Fruit fly (Drosophila melanogaster): ENCODE data around the gene CG34112.

Gene CG34112

DNA sequence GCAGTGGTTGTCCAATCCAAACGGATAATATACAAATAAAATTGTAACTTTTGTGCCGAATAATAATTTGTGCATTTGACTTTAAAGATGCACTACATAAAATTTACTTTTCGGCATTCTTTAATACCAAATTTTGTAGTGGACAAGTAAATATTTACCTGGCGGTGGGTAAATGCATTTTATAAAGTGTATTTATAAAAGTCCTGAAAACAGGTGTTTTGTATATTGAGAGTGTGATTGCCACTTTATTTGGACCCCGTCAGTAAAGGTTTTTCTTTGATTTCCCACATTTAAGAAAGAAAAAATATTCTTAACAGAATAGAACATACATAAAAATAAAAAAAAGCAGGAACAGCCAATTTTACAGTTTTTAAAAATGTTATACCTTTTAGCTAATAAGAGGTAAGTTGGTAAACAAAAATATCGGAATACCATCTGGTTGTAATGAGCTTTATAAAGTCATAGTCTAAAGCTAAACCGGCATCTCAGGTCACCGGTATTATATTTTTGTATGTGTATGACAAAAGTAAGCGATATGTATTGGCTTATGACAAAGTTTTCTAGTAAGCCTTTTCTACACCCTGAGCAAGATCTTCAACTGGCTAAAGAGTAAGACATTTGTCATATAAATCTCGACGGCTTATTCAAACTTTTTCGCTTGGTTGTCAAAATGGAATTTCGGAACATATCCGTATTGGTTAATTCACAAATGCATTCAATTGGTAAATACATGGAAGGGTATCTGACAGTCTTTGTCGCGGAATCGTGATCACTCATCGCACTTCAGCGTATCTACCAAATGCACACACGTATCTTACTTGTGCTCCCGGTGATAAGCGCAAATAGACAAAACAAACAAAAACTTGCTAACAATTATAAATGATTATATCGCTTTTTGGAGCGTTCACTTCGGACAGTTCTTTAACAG is 859 bp upstream of the CG34112 start:
- TF ChIP-seq kay (GFP tag; ENCODE audit: borderline replicate concordance) = peak; percentile 98
- TF ChIP-seq Hr96 (GFP tag; optimal IDR thresholded peaks at IDR 0.05) = peak; percentile 82
- peak; percentile 93 for TF ChIP-seq CG33017 (tag; optimal IDR thresholded peaks at IDR 0.05)
- peak; percentile 35 for TF ChIP-seq Crg-1 (GFP tag; optimal IDR thresholded peaks at IDR 0.05)
- peak; percentile 82 for TF ChIP-seq CG7045 (GFP tag; optimal IDR thresholded peaks at IDR 0.05)
- no peak for TF ChIP-seq cnc (optimal IDR thresholded peaks at IDR 0.05)
- TF ChIP-seq Clk (GFP tag; optimal IDR thresholded peaks at IDR 0.05) = peak; percentile 65
- TF ChIP-seq CG7101 (tag; optimal IDR thresholded peaks at IDR 0.05) = peak; percentile 90
- peak; percentile 94 for TF ChIP-seq bab1 (GFP tag; optimal IDR thresholded peaks at IDR 0.05)
- peak; percentile 77 for TF ChIP-seq Mnt (GFP tag; optimal IDR thresholded peaks at IDR 0.05)
- TF ChIP-seq CG12768 (GFP tag; optimal IDR thresholded peaks at IDR 0.05) = peak; percentile 90
- peak; percentile 49 for TF ChIP-seq ovo (GFP tag; optimal IDR thresholded peaks at IDR 0.05)
- TF ChIP-seq CG14711 (tag; optimal IDR thresholded peaks at IDR 0.05) = peak; percentile 84
- peak; percentile 53 for TF ChIP-seq tj (GFP tag; optimal IDR thresholded peaks at IDR 0.05)
- TF ChIP-seq CG1620 (GFP tag; optimal IDR thresholded peaks at IDR 0.05) = peak; percentile 20
- no peak for TF ChIP-seq CG5204 (GFP tag; optimal IDR thresholded peaks at IDR 0.05)
- TF ChIP-seq cic (GFP tag; optimal IDR thresholded peaks at IDR 0.05) = peak; percentile 78
- TF ChIP-seq toe (GFP tag; optimal IDR thresholded peaks at IDR 0.05) = peak; percentile 58
- peak; percentile 66 for TF ChIP-seq pad (GFP tag; optimal IDR thresholded peaks at IDR 0.05)
- TF ChIP-seq CG11617 (GFP tag; optimal IDR thresholded peaks at IDR 0.05) = peak; percentile 83

DNA sequence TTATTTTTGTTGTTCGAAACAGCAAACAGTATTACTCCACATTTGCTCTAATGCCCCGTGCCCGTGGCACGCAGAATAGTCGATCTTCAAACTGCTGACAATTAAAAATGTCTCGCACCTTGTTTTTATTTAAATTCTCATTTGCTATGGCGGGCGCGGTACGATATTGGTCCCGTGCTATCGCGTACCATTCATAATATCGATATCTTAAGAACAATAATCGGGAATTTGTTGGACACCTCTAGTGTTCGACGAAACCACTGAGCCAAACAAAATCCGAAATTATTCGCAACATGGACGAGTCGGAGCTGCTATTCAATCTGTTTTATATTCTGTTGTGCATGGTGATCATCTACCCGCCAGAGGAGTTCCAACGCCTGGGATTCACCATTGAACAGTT is 3.9 kb downstream of the CG34112 start, which contains the start of gene CG14646:
Gene CG14646 (plus strand): TSS at position 234 of the 400 bp plus-strand sequence.
- TF ChIP-seq Mnt (GFP tag; optimal IDR thresholded peaks at IDR 0.05) (no peak), CG1620 (GFP tag; optimal IDR thresholded peaks at IDR 0.05) (no peak), CG7101 (tag; optimal IDR thresholded peaks at IDR 0.05) (no peak), CG33017 (tag; optimal IDR thresholded peaks at IDR 0.05) (no peak), bab1 (GFP tag; optimal IDR thresholded peaks at IDR 0.05) (peak; percentile 41), CG11617 (GFP tag; optimal IDR thresholded peaks at IDR 0.05) (no peak), tj (GFP tag; optimal IDR thresholded peaks at IDR 0.05) (peak; percentile 19), cic (GFP tag; optimal IDR thresholded peaks at IDR 0.05) (no peak), CG14711 (tag; optimal IDR thresholded peaks at IDR 0.05) (no peak), CG7045 (GFP tag; optimal IDR thresholded peaks at IDR 0.05) (no peak)

DNA sequence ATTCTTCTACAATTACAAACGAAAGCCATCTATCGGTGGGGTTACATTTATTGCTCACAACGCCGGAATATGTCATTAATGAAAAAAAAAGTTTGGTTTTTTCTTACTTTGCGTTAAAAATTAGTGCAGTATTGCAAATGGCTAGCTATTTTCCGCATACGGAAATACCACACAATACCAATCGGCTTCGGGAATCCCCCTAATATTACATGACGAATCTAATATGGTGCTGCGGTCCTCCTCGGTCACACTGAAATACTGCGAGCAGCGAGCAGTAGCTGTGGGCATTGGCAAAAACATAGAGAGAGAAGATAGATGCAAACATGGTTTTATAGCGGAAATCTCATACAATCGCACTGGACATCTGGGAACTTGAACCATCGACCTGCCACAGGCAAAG is 6.6 kb downstream of the CG34112 start, which contains the start of gene tub:
Gene tub (plus strand): TSS at position 253 of the 400 bp plus-strand sequence.
- TF ChIP-seq cic (GFP tag; optimal IDR thresholded peaks at IDR 0.05) (peak; percentile 27), toe (GFP tag; optimal IDR thresholded peaks at IDR 0.05) (no peak), tj (GFP tag; optimal IDR thresholded peaks at IDR 0.05) (peak; percentile 41), kay (GFP tag; ENCODE audit: borderline replicate concordance) (no peak), Clk (GFP tag; optimal IDR thresholded peaks at IDR 0.05) (no peak), CG7045 (GFP tag; optimal IDR thresholded peaks at IDR 0.05) (peak; percentile 39), CG12768 (GFP tag; optimal IDR thresholded peaks at IDR 0.05) (peak; percentile 23), ovo (GFP tag; optimal IDR thresholded peaks at IDR 0.05) (peak; percentile 19), CG7101 (tag; optimal IDR thresholded peaks at IDR 0.05) (peak; percentile 12), cnc (optimal IDR thresholded peaks at IDR 0.05) (no peak), bab1 (GFP tag; optimal IDR thresholded peaks at IDR 0.05) (peak; percentile 37), CG1620 (GFP tag; optimal IDR thresholded peaks at IDR 0.05) (peak; percentile 24), Mnt (GFP tag; optimal IDR thresholded peaks at IDR 0.05) (peak; percentile 62), CG5204 (GFP tag; optimal IDR thresholded peaks at IDR 0.05) (no peak), Crg-1 (GFP tag; optimal IDR thresholded peaks at IDR 0.05) (no peak), pad (GFP tag; optimal IDR thresholded peaks at IDR 0.05) (peak; percentile 39), Hr96 (GFP tag; optimal IDR thresholded peaks at IDR 0.05) (no peak), CG11617 (GFP tag; optimal IDR thresholded peaks at IDR 0.05) (peak; percentile 21), CG33017 (tag; optimal IDR thresholded peaks at IDR 0.05) (no peak), CG14711 (tag; optimal IDR thresholded peaks at IDR 0.05) (peak; percentile 8)

DNA sequence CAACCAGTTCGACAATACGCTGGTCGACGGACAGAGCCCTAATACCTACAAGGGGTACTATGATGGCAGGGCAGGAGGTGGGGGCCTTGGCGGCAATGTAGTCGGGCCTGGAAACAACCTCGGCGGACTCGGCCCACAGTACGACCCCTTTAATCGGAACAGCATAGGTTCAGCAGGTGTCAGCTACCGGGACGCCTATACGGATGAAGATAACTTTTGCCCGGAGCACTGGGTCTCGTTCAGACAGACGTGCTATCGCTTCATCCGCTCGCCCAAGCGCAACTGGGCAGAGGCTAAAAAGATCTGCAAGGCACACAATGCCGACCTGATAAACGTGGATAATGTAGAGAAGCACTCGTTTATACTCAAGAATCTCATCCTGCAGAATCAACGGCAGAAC is 11.9 kb downstream of the CG34112 start:
- TF ChIP-seq bab1 (GFP tag; optimal IDR thresholded peaks at IDR 0.05) = no peak
- no peak for TF ChIP-seq CG12768 (GFP tag; optimal IDR thresholded peaks at IDR 0.05)
- TF ChIP-seq CG7045 (GFP tag; optimal IDR thresholded peaks at IDR 0.05) = no peak
- no peak for TF ChIP-seq cic (GFP tag; optimal IDR thresholded peaks at IDR 0.05)
- no peak for TF ChIP-seq Crg-1 (GFP tag; optimal IDR thresholded peaks at IDR 0.05)
- TF ChIP-seq CG7101 (tag; optimal IDR thresholded peaks at IDR 0.05) = no peak
- no peak for TF ChIP-seq CG11617 (GFP tag; optimal IDR thresholded peaks at IDR 0.05)
- TF ChIP-seq pad (GFP tag; optimal IDR thresholded peaks at IDR 0.05) = no peak
- no peak for TF ChIP-seq tj (GFP tag; optimal IDR thresholded peaks at IDR 0.05)
- no peak for TF ChIP-seq Clk (GFP tag; optimal IDR thresholded peaks at IDR 0.05)
- no peak for TF ChIP-seq Mnt (GFP tag; optimal IDR thresholded peaks at IDR 0.05)
- no peak for TF ChIP-seq CG14711 (tag; optimal IDR thresholded peaks at IDR 0.05)
- no peak for TF ChIP-seq CG1620 (GFP tag; optimal IDR thresholded peaks at IDR 0.05)
- no peak for TF ChIP-seq CG33017 (tag; optimal IDR thresholded peaks at IDR 0.05)
- no peak for TF ChIP-seq CG5204 (GFP tag; optimal IDR thresholded peaks at IDR 0.05)
- TF ChIP-seq kay (GFP tag; ENCODE audit: borderline replicate concordance) = no peak

DNA sequence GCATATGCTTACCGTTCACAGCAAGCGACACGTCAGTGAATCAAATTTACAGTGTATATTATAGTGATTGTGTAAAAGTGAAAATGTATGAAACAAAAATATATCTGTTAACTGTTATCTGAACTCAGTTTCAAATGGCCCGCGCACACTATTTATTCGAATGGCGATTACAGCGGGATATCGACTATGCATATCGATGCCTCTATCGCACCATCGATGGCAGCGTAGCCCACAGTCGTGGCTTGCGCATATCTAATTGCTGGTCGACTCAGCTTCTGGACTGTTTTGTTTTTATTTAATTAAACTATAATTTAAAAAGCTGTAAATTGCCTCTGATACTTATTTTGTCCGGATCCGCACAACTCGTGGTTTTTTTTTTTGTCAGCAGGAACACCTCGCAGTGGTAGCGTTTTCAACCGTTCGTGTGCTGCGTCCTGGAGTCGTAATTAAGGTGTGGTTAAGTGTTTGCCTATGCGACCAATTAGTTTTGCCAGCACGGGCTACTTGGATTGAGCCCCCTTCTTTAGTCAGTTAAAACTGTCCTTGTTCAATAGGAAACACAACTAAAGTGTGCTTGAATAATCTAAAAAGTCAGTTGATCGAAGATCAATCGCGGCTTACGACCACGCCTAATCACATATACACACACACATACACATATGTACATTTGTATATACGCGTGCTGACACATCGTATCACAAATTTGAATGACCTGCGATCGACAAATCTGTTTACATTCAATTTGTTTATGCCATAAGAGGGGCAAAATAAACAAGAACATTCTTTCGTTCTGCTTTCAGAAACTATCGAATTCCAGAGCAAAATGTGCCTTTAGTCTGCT is 12.8 kb downstream of the CG34112 start, which contains the start of gene Cont:
Gene Cont (plus strand): TSS at position 228 of the 841 bp plus-strand sequence.
- peak; percentile 41 for TF ChIP-seq CG1620 (GFP tag; optimal IDR thresholded peaks at IDR 0.05)
- no peak for TF ChIP-seq CG14711 (tag; optimal IDR thresholded peaks at IDR 0.05)
- peak; percentile 8 for TF ChIP-seq cic (GFP tag; optimal IDR thresholded peaks at IDR 0.05)
- TF ChIP-seq Mnt (GFP tag; optimal IDR thresholded peaks at IDR 0.05) = peak; percentile 43
- TF ChIP-seq CG11617 (GFP tag; optimal IDR thresholded peaks at IDR 0.05) = peak; percentile 15
- no peak for TF ChIP-seq CG7045 (GFP tag; optimal IDR thresholded peaks at IDR 0.05)
- no peak for TF ChIP-seq cnc (optimal IDR thresholded peaks at IDR 0.05)
- peak; percentile 62 for TF ChIP-seq bab1 (GFP tag; optimal IDR thresholded peaks at IDR 0.05)
- TF ChIP-seq toe (GFP tag; optimal IDR thresholded peaks at IDR 0.05) = no peak
- peak; percentile 30 for TF ChIP-seq CG7101 (tag; optimal IDR thresholded peaks at IDR 0.05)
- TF ChIP-seq tj (GFP tag; optimal IDR thresholded peaks at IDR 0.05) = peak; percentile 52
- TF ChIP-seq Crg-1 (GFP tag; optimal IDR thresholded peaks at IDR 0.05) = peak; percentile 26
- no peak for TF ChIP-seq kay (GFP tag; ENCODE audit: borderline replicate concordance)

Data from whole organism, adult.